Fruit fly (Drosophila melanogaster) whole organism, embryonic: ENCODE data around the gene Sec15.

ENCODE experiments used
- ATbp ChIP-seq: fragments of 200-800 bp; sonication (Bioruptor generic); optimal IDR thresholded peaks from 2 replicates; lab custom pipeline; 2017; ENCODE audit warnings: missing biosample characterization, mild to moderate bottlenecking, missing genetic modification characterization, missing genetic modification reagents
- Bteb2 ChIP-seq: fragments of 200-800 bp; sonication (Bioruptor generic); optimal IDR thresholded peaks from 2 replicates; lab custom pipeline; 2016; ENCODE audit warnings: missing biosample characterization, missing genetic modification characterization
- CG12769 ChIP-seq: fragments of 200-800 bp; sonication (Bioruptor generic); optimal IDR thresholded peaks from 2 replicates; lab custom pipeline; 2019; ENCODE audit warnings: missing biosample characterization, mild to moderate bottlenecking, missing genetic modification characterization, moderate library complexity
- CG13123 ChIP-seq: fragments of 200-800 bp; sonication (Bioruptor generic); optimal IDR thresholded peaks from 2 replicates; lab custom pipeline; 2016; ENCODE audit warnings: missing biosample characterization, missing genetic modification characterization
- CG13894 ChIP-seq: fragments of 200-800 bp; sonication (Bioruptor generic); optimal IDR thresholded peaks from 3 replicates; lab custom pipeline; 2018; ENCODE audit warnings: missing biosample characterization, mild to moderate bottlenecking, missing genetic modification characterization, moderate library complexity
- CG14965 ChIP-seq: fragments of 200-800 bp; sonication (Bioruptor generic); optimal IDR thresholded peaks from 2 replicates; lab custom pipeline; 2016; ENCODE audit warnings: missing biosample characterization, missing genetic modification characterization, borderline replicate concordance
- CG18764 ChIP-seq: fragments of 200-800 bp; sonication (Bioruptor generic); optimal IDR thresholded peaks from 3 replicates; lab custom pipeline; 2016; ENCODE audit warnings: missing biosample characterization, missing genetic modification characterization
- CG33557 ChIP-seq: fragments of 200-800 bp; sonication (Bioruptor generic); optimal IDR thresholded peaks from 2 replicates; lab custom pipeline; 2019; ENCODE audit warnings: missing biosample characterization, mild to moderate bottlenecking, missing genetic modification characterization, moderate library complexity
- CG34224 ChIP-seq: fragments of 200-800 bp; sonication (Bioruptor generic); IDR thresholded peaks from 3 replicates; pipeline ENCODE4 v1.3.6; 2022; ENCODE audit warnings: missing biosample characterization, missing genetic modification characterization; ENCODE audit not compliant: partially characterized antibody
- CG4404 ChIP-seq: fragments of 200-800 bp; sonication (Bioruptor generic); IDR thresholded peaks from 2 replicates; pipeline ENCODE4 v1.3.6; 2022; ENCODE audit warnings: missing biosample characterization, missing genetic modification characterization
- CG5180 ChIP-seq: fragments of 200-800 bp; sonication (Bioruptor generic); optimal IDR thresholded peaks from 3 replicates; lab custom pipeline; 2017; ENCODE audit warnings: missing biosample characterization, missing genetic modification characterization, mild to moderate bottlenecking, moderate library complexity, missing genetic modification reagents
- CG6654 ChIP-seq: fragments of 200-800 bp; sonication (Bioruptor generic); optimal IDR thresholded peaks from 2 replicates; lab custom pipeline; 2017; ENCODE audit warnings: missing biosample characterization, mild to moderate bottlenecking, missing genetic modification characterization
- CG7357 ChIP-seq: fragments of 200-800 bp; sonication (Bioruptor generic); IDR thresholded peaks from 3 replicates; pipeline ENCODE4 v1.3.6; 2022; ENCODE audit warnings: missing biosample characterization, missing genetic modification characterization
- CG8089 ChIP-seq: fragments of 200-800 bp; sonication (Bioruptor generic); optimal IDR thresholded peaks from 3 replicates; lab custom pipeline; 2016; ENCODE audit warnings: missing biosample characterization, missing genetic modification characterization
- Dek ChIP-seq: fragments of 200-800 bp; sonication (Bioruptor generic); optimal IDR thresholded peaks from 3 replicates; lab custom pipeline; 2019; ENCODE audit warnings: missing biosample characterization, mild to moderate bottlenecking, missing genetic modification characterization, moderate library complexity
- Dp ChIP-seq: fragments of 200-800 bp; sonication (Bioruptor generic); optimal IDR thresholded peaks from 2 replicates; lab custom pipeline; 2018; ENCODE audit warnings: missing biosample characterization, mild to moderate bottlenecking, missing genetic modification characterization, moderate library complexity
- Dref ChIP-seq: fragments of 200-800 bp; sonication (Bioruptor generic); IDR thresholded peaks from 2 replicates; pipeline ENCODE4 v1.3.6; 2022; ENCODE audit warnings: missing biosample characterization, missing genetic modification characterization
- Gug ChIP-seq: fragments of 200-800 bp; sonication (Bioruptor generic); IDR thresholded peaks from 4 replicates; pipeline ENCODE4 v1.3.6; 2022; ENCODE audit warnings: missing biosample characterization, missing genetic modification characterization
- MESR4 ChIP-seq: fragments of 200-800 bp; sonication (Bioruptor generic); optimal IDR thresholded peaks from 2 replicates; lab custom pipeline; 2018; ENCODE audit warnings: missing biosample characterization, mild to moderate bottlenecking, missing genetic modification characterization, moderate library complexity
- Meics ChIP-seq: fragments of 200-800 bp; sonication (Bioruptor generic); optimal IDR thresholded peaks from 2 replicates; lab custom pipeline; 2017; ENCODE audit warnings: missing biosample characterization, mild to moderate bottlenecking, missing genetic modification characterization
- NC2α ChIP-seq: fragments of 200-800 bp; sonication (Bioruptor generic); optimal IDR thresholded peaks from 2 replicates; lab custom pipeline; 2016; ENCODE audit warnings: missing biosample characterization, missing genetic modification characterization
- NC2β ChIP-seq: fragments of 200-800 bp; sonication (Bioruptor generic); optimal IDR thresholded peaks from 2 replicates; lab custom pipeline; 2016; ENCODE audit warnings: missing biosample characterization, missing genetic modification characterization
- Nf-YB ChIP-seq: fragments of 200-800 bp; sonication (Bioruptor generic); optimal IDR thresholded peaks from 3 replicates; lab custom pipeline; 2019; ENCODE audit warnings: missing biosample characterization, mild to moderate bottlenecking, missing genetic modification characterization, moderate library complexity
- Nf-YC ChIP-seq: fragments of 200-800 bp; optimal IDR thresholded peaks from 3 replicates; lab custom pipeline; 2019; ENCODE audit warnings: missing biosample characterization, mild to moderate bottlenecking, missing genetic modification characterization, moderate library complexity
- Optix ChIP-seq: fragments of 200-800 bp; sonication (Bioruptor generic); IDR thresholded peaks from 3 replicates; pipeline ENCODE4 v1.3.6; 2022; ENCODE audit warnings: missing biosample characterization, missing genetic modification characterization
- Scr ChIP-seq: fragments of 200-800 bp; sonication (Bioruptor generic); IDR thresholded peaks from 2 replicates; pipeline ENCODE4 v1.3.6; 2022; ENCODE audit warnings: missing biosample characterization, missing genetic modification characterization; ENCODE audit not compliant: partially characterized antibody
- Sin3A ChIP-seq: fragments of >200 bp; optimal IDR thresholded peaks from 2 replicates; lab custom pipeline; 2018
- Xrp1 ChIP-seq: fragments of 200-800 bp; sonication (Bioruptor generic); IDR thresholded peaks from 2 replicates; pipeline ENCODE4 v1.3.6; 2022; ENCODE audit warnings: missing biosample characterization, missing genetic modification characterization
- aop ChIP-seq: fragments of 200-800 bp; sonication (Bioruptor generic); IDR thresholded peaks from 2 replicates; pipeline ENCODE4 v1.3.6; 2022; ENCODE audit warnings: missing biosample characterization, missing genetic modification characterization
- cato ChIP-seq: fragments of 200-800 bp; sonication (Bioruptor generic); optimal IDR thresholded peaks from 2 replicates; lab custom pipeline; 2016; ENCODE audit warnings: missing biosample characterization, missing genetic modification characterization, borderline replicate concordance
- crc ChIP-seq: fragments of 200-800 bp; sonication (Bioruptor generic); optimal IDR thresholded peaks from 2 replicates; lab custom pipeline; 2016; ENCODE audit warnings: missing biosample characterization, missing genetic modification characterization
- disco-r ChIP-seq: fragments of 200-800 bp; sonication (Bioruptor generic); optimal IDR thresholded peaks from 2 replicates; lab custom pipeline; 2016; ENCODE audit warnings: missing biosample characterization, missing genetic modification characterization
- esg ChIP-seq: fragments of 200-800 bp; sonication (Bioruptor generic); conservative IDR thresholded peaks from 2 replicates; pipeline ENCODE4 v1.3.6; 2022; ENCODE audit warnings: missing biosample characterization, missing genetic modification characterization
- gem ChIP-seq: fragments of 200-800 bp; sonication (Bioruptor generic); optimal IDR thresholded peaks from 2 replicates; lab custom pipeline; 2019; ENCODE audit warnings: missing biosample characterization, mild to moderate bottlenecking, missing genetic modification characterization, moderate library complexity
- gfzf ChIP-seq: fragments of 200-800 bp; sonication (Bioruptor generic); optimal IDR thresholded peaks from 2 replicates; lab custom pipeline; 2016; ENCODE audit warnings: missing biosample characterization, mild to moderate bottlenecking, missing genetic modification characterization, moderate library complexity
- gt ChIP-seq: fragments of 200-800 bp; sonication (Bioruptor generic); IDR thresholded peaks from 2 replicates; pipeline ENCODE4 v1.3.6; 2022; ENCODE audit warnings: missing biosample characterization, missing genetic modification characterization
- hb ChIP-seq: fragments of 200-800 bp; sonication (Bioruptor generic); IDR thresholded peaks from 3 replicates; pipeline ENCODE4 v1.3.6; 2022; ENCODE audit warnings: missing biosample characterization, missing genetic modification characterization; ENCODE audit not compliant: partially characterized antibody
- jing ChIP-seq: fragments of 200-800 bp; sonication (Bioruptor generic); optimal IDR thresholded peaks from 2 replicates; lab custom pipeline; 2018; ENCODE audit warnings: missing biosample characterization, mild to moderate bottlenecking, missing genetic modification characterization
- ken ChIP-seq: fragments of 200-800 bp; sonication (Bioruptor generic); IDR thresholded peaks from 3 replicates; pipeline ENCODE4 v1.3.6; 2022; ENCODE audit warnings: missing biosample characterization, missing genetic modification characterization
- knrl ChIP-seq: fragments of 200-800 bp; sonication (Bioruptor generic); IDR thresholded peaks from 3 replicates; pipeline ENCODE4 v1.3.6; 2022; ENCODE audit warnings: missing biosample characterization, missing genetic modification characterization; ENCODE audit not compliant: partially characterized antibody
- lab ChIP-seq: fragments of 200-800 bp; sonication (Bioruptor generic); optimal IDR thresholded peaks from 3 replicates; lab custom pipeline; 2017; ENCODE audit warnings: missing biosample characterization, missing genetic modification characterization, mild to moderate bottlenecking, moderate library complexity, missing genetic modification reagents
- lola ChIP-seq, 3 experiments: fragments of >200 bp in 2 of 3; fragments of 200-800 bp in 1 of 3; sonication (Bioruptor generic) in 1 of 3; optimal IDR thresholded peaks; 2 replicates each; lab custom pipeline; 2017 to 2019; ENCODE audit warnings: missing biosample characterization in 3 of 3, missing genetic modification characterization in 3 of 3, mild to moderate bottlenecking in 1 of 3, moderate library complexity in 1 of 3
- nmo ChIP-seq: fragments of 200-800 bp; sonication (Bioruptor generic); optimal IDR thresholded peaks from 2 replicates; lab custom pipeline; 2018; ENCODE audit warnings: missing biosample characterization, mild to moderate bottlenecking, missing genetic modification characterization, moderate library complexity
- nom ChIP-seq: fragments of 200-800 bp; sonication (Bioruptor generic); optimal IDR thresholded peaks from 2 replicates; lab custom pipeline; 2017; ENCODE audit warnings: missing biosample characterization, missing genetic modification characterization, mild to moderate bottlenecking, moderate library complexity, missing genetic modification reagents
- pfk ChIP-seq: fragments of 200-800 bp; sonication (Bioruptor generic); optimal IDR thresholded peaks from 2 replicates; lab custom pipeline; 2018; ENCODE audit warnings: missing biosample characterization, mild to moderate bottlenecking, missing genetic modification characterization, moderate library complexity
- run ChIP-seq: fragments of 200-800 bp; sonication (Bioruptor generic); optimal IDR thresholded peaks from 3 replicates; lab custom pipeline; 2018; ENCODE audit warnings: missing biosample characterization, mild to moderate bottlenecking, missing genetic modification characterization
- sug ChIP-seq: fragments of 200-800 bp; optimal IDR thresholded peaks from 2 replicates; lab custom pipeline; 2019; ENCODE audit warnings: missing biosample characterization, mild to moderate bottlenecking, missing genetic modification characterization, moderate library complexity
- unpg ChIP-seq: fragments of 200-800 bp; sonication (Bioruptor generic); optimal IDR thresholded peaks from 3 replicates; lab custom pipeline; 2018; ENCODE audit warnings: missing biosample characterization, mild to moderate bottlenecking, missing genetic modification characterization, moderate library complexity

Gene Sec15

dm6 chr3R:21064000-21064924 is 43.5 kb downstream of the Sec15 start, which contains the start of gene Cortactin (continued):
- TF ChIP-seq hb (GFP tag; lab: Robert Waterston, UW) (peak; percentile 89), NC2α (no peak), CG6654 (no peak), Dref (GFP tag; lab: Robert Waterston, UW) (peak; percentile 100), CG4404 (GFP tag; lab: Robert Waterston, UW) (no peak), sug (peak; percentile 32), Dp (peak; percentile 99), nmo (GFP tag; lab: Kevin White, UChicago) (peak; percentile 42), crc (GFP tag; lab: Kevin White, UChicago) (no peak), ATbp (no peak), run (tag; lab: Kevin White, UChicago) (no peak), CG18764 (GFP tag; lab: Kevin White, UChicago) (no peak), knrl (GFP tag; lab: Robert Waterston, UW) (peak; percentile 83), CG8089 (GFP tag; lab: Kevin White, UChicago) (no peak), Bteb2 (GFP tag; lab: Kevin White, UChicago) (no peak), unpg (GFP tag; lab: Kevin White, UChicago) (no peak), Scr (peak; percentile 87), jing (GFP tag; lab: Kevin White, UChicago) (no peak), nom (GFP tag; lab: Kevin White, UChicago) (peak; percentile 18), MESR4 (GFP tag; lab: Kevin White, UChicago) (peak; percentile 90), NC2β (GFP tag; lab: Kevin White, UChicago) (no peak), CG5180 (no peak), cato (GFP tag; lab: Kevin White, UChicago) (no peak), Gug (GFP tag; lab: Robert Waterston, UW) (peak; percentile 14; the same call in 1 of the 4 replicates), gfzf (GFP tag; lab: Kevin White, UChicago) (peak; percentile 63), Dek (tag; lab: Kevin White, UChicago) (peak; percentile 1), aop (GFP tag; lab: Robert Waterston, UW) (no peak; the same call in 1 of the 2 replicates), CG34224 (peak; percentile 88), CG7357 (GFP tag; lab: Robert Waterston, UW) (no peak), lola (GFP tag; optimal IDR thresholded peaks at IDR 0.05; lab: Kevin White, UChicago) (no peak), gem (no peak), Optix (GFP tag; lab: Robert Waterston, UW) (no peak), Nf-YC (tag; lab: Kevin White, UChicago) (peak; percentile 58), CG13123 (GFP tag; lab: Kevin White, UChicago) (no peak), CG14965 (GFP tag; lab: Kevin White, UChicago) (no peak), Sin3A (lab: Kevin White, UChicago) (no peak), esg (GFP tag; lab: Robert Waterston, UW) (no peak), Xrp1 (GFP tag; lab: Robert Waterston, UW) (no peak), CG33557 (GFP tag; lab: Kevin White, UChicago) (no peak), Meics (no peak), Nf-YB (GFP tag; lab: Kevin White, UChicago) (no peak), gt (GFP tag; lab: Robert Waterston, UW) (no peak), lab (GFP tag; lab: Kevin White, UChicago) (no peak), CG13894 (tag; lab: Kevin White, UChicago) (peak; percentile 51), ken (GFP tag; lab: Robert Waterston, UW) (no peak), CG12769 (tag; lab: Kevin White, UChicago) (peak; percentile 45), pfk (GFP tag; lab: Kevin White, UChicago) (no peak), disco-r (GFP tag; lab: Kevin White, UChicago) (no peak)
